Worm (Caenorhabditis elegans): ENCODE results near the gene clk-2.

- TF ChIP-seq ref-1 (GFP tag; conservative IDR thresholded peaks at IDR 0.05) (no peak), klf-2 (GFP tag; conservative IDR thresholded peaks at IDR 0.05) (no peak), med-1 (GFP tag; optimal IDR thresholded peaks at IDR 0.05; ENCODE audit: insufficient read depth) (no peak), ztf-29 (GFP tag; IDR thresholded peaks at IDR 0.05) (no peak), flt-1 (GFP tag; IDR thresholded peaks at IDR 0.05) (no peak), T22C8.4 (GFP tag; IDR thresholded peaks at IDR 0.05) (no peak)
Measured at ce11 chrIII:7558658-7559057, 40.3 kb upstream of the clk-2 start.

Measured in whole organism, midembryonic.